Worm (Caenorhabditis elegans) whole organism, L1 larva: ENCODE measurements around the gene F29B9.12.

Source experiments
- ama-1 ChIP-seq: fragments of 150-350 bp; optimal IDR thresholded peaks from 2 replicates; lab custom pipeline; 2014
- dpl-1 ChIP-seq, 3 experiments: fragments of 150-350 bp in 2 of 3; sonication (generic microtip) in 1 of 3; optimal IDR thresholded peaks; 2 replicates each; lab custom pipeline; 2014 to 2017; ENCODE audit warnings: missing biosample characterization in 3 of 3, missing genetic modification characterization in 3 of 3, missing genetic modification reagents in 3 of 3
- efl-1 ChIP-seq, 4 experiments: fragments of 150-350 bp; optimal IDR thresholded peaks in 3 of 4; peaks in 1 of 4; 1 replicate in 1 of 4; 2 replicates in 3 of 4; lab custom pipeline; 2014; ENCODE audit warnings: missing biosample characterization in 2 of 4, missing genetic modification characterization in 2 of 4, missing genetic modification reagents in 2 of 4
- elt-2 ChIP-seq: sonication (generic microtip); optimal IDR thresholded peaks from 2 replicates; lab custom pipeline; 2016; ENCODE audit warnings: missing genetic modification characterization, mild to moderate bottlenecking, inconsistent platforms, missing compliant biosample characterization, missing genetic modification reagents
- lin-14 ChIP-seq: fragments of 200-800 bp; sonication (Bioruptor generic); optimal IDR thresholded peaks from 2 replicates; lab custom pipeline; 2018; ENCODE audit warnings: mild to moderate bottlenecking, missing genetic modification characterization, moderate library complexity, missing compliant biosample characterization
- nhr-237 ChIP-seq: fragments of 150-350 bp; optimal IDR thresholded peaks from 2 replicates; lab custom pipeline; 2014; ENCODE audit warnings: missing biosample characterization, missing genetic modification characterization
- nhr-28 ChIP-seq: fragments of 150-350 bp; optimal IDR thresholded peaks from 2 replicates; lab custom pipeline; 2014; ENCODE audit warnings: missing biosample characterization, missing genetic modification characterization
- nhr-77 ChIP-seq: fragments of 150-350 bp; optimal IDR thresholded peaks from 2 replicates; lab custom pipeline; 2014; ENCODE audit warnings: missing biosample characterization, missing genetic modification characterization
- nhr-90 ChIP-seq: sonication (generic microtip); optimal IDR thresholded peaks from 2 replicates; lab custom pipeline; 2016; ENCODE audit warnings: mild to moderate bottlenecking, missing genetic modification characterization, missing compliant biosample characterization; ENCODE audit not compliant: poor library complexity
- ztf-4 ChIP-seq: fragments of 150-350 bp; optimal IDR thresholded peaks from 2 replicates; lab custom pipeline; 2014; ENCODE audit warnings: missing biosample characterization, missing genetic modification characterization

- TF ChIP-seq ama-1 (no peak), lin-14 (GFP tag; lab: Kevin White, UChicago) (no peak), elt-2 (tag; lab: Kevin White, UChicago) (no peak), efl-1 (optimal IDR thresholded peaks at IDR 0.05; lab: Kevin White, UChicago) (no peak), efl-1 (GFP tag; optimal IDR thresholded peaks at IDR 0.05 in 1 of 2; lab: Kevin White, UChicago) (no peak), ztf-4 (tag; lab: Kevin White, UChicago) (no peak), nhr-90 (tag; lab: Kevin White, UChicago) (no peak), nhr-77 (tag; lab: Kevin White, UChicago) (no peak), nhr-237 (tag; lab: Kevin White, UChicago) (no peak), dpl-1 (GFP tag; optimal IDR thresholded peaks at IDR 0.05; lab: Kevin White, UChicago) (no peak), nhr-28 (tag; lab: Kevin White, UChicago) (no peak)
Observed at ce11 chrIV:4703911-4704310, 34.6 kb downstream of the F29B9.12 start, which contains the start of gene ogdh-1.
